Worm (Caenorhabditis elegans): ENCODE results near the gene nhr-103.

ce11 chrV:2216927-2217326 lies 8.3 kb upstream of the nhr-103 start:
- TF ChIP-seq egl-27 (tag; optimal IDR thresholded peaks at IDR 0.05) (no peak), R02D3.7 (tag; optimal IDR thresholded peaks at IDR 0.05) (no peak), nhr-11 (tag; optimal IDR thresholded peaks at IDR 0.05) (no peak), tbx-2 (tag; optimal IDR thresholded peaks at IDR 0.05) (no peak), unc-62 (GFP tag; optimal IDR thresholded peaks at IDR 0.05) (no peak), lin-39 (tag; optimal IDR thresholded peaks at IDR 0.05) (no peak)

Data from whole organism, L3 larva.